Worm (Caenorhabditis elegans): ENCODE results near the gene F23F1.10.

The F23F1.10 gene

ce11 chrII:65484-65883 lies 23.7 kb upstream of the F23F1.10 start:
- no peak for TF ChIP-seq hmg-11 (tag; optimal IDR thresholded peaks at IDR 0.05)
- no peak for TF ChIP-seq ztf-4 (tag; optimal IDR thresholded peaks at IDR 0.05)
- peak; percentile 45 for TF ChIP-seq elt-2 (tag; optimal IDR thresholded peaks at IDR 0.05)
- no peak for TF ChIP-seq R02D3.7 (tag; optimal IDR thresholded peaks at IDR 0.05)

- no peak for TF ChIP-seq nhr-11 (tag; optimal IDR thresholded peaks at IDR 0.05)
- TF ChIP-seq ceh-28 (tag; optimal IDR thresholded peaks at IDR 0.05) = no peak
- no peak for TF ChIP-seq lin-15B (tag; optimal IDR thresholded peaks at IDR 0.05)
- no peak for TF ChIP-seq sea-2 (GFP tag; optimal IDR thresholded peaks at IDR 0.05)
- no peak for TF ChIP-seq skn-1 (tag; optimal IDR thresholded peaks at IDR 0.05)
Measured at ce11 chrII:61013-61412, 19.2 kb upstream of the F23F1.10 start, which contains the start of gene C23H3.2. Gene C23H3.2 (plus strand): TSS chrII:61313.

ce11 chrII:60049-60448 lies 18.3 kb upstream of the F23F1.10 start:
- no peak for TF ChIP-seq lsy-12 (tag; optimal IDR thresholded peaks at IDR 0.05)
- no peak for TF ChIP-seq ztf-11 (tag; optimal IDR thresholded peaks at IDR 0.05)
- TF ChIP-seq fkh-10 (GFP tag; optimal IDR thresholded peaks at IDR 0.05) = no peak
- TF ChIP-seq aly-2 (tag; optimal IDR thresholded peaks at IDR 0.05) = no peak
- no peak for TF ChIP-seq fkh-2 (tag; optimal IDR thresholded peaks at IDR 0.05)
- TF ChIP-seq fos-1 (tag; optimal IDR thresholded peaks at IDR 0.05) = no peak
- no peak for TF ChIP-seq ZK546.5 (tag; optimal IDR thresholded peaks at IDR 0.05)
- TF ChIP-seq nhr-23 (tag; optimal IDR thresholded peaks at IDR 0.05) = peak; percentile 57
- TF ChIP-seq nfya-1 (tag; optimal IDR thresholded peaks at IDR 0.05; ENCODE audit: insufficient read depth) = no peak
- no peak for TF ChIP-seq mdl-1 (tag; optimal IDR thresholded peaks at IDR 0.05)
- no peak for TF ChIP-seq lin-15B (tag; optimal IDR thresholded peaks at IDR 0.05)
- no peak for TF ChIP-seq nhr-76 (tag; optimal IDR thresholded peaks at IDR 0.05)
- no peak for TF ChIP-seq zag-1 (tag; optimal IDR thresholded peaks at IDR 0.05)
- TF ChIP-seq pqm-1 (tag; optimal IDR thresholded peaks at IDR 0.05) = no peak
- TF ChIP-seq nhr-25 (tag; optimal IDR thresholded peaks at IDR 0.05) = peak; percentile 78
- no peak for TF ChIP-seq ceh-82 (tag; optimal IDR thresholded peaks at IDR 0.05)

- TF ChIP-seq jun-1 (tag; optimal IDR thresholded peaks at IDR 0.05) = no peak
- TF ChIP-seq lsy-12 (tag; optimal IDR thresholded peaks at IDR 0.05) = no peak
- TF ChIP-seq pqm-1 (tag; optimal IDR thresholded peaks at IDR 0.05) = no peak
- no peak for TF ChIP-seq egl-5 (tag; optimal IDR thresholded peaks at IDR 0.05)
- no peak for TF ChIP-seq ztf-4 (tag; optimal IDR thresholded peaks at IDR 0.05)
- TF ChIP-seq nhr-77 (tag; optimal IDR thresholded peaks at IDR 0.05) = no peak
- no peak for TF ChIP-seq tbx-2 (tag; optimal IDR thresholded peaks at IDR 0.05)
- TF ChIP-seq ZK546.5 (tag; optimal IDR thresholded peaks at IDR 0.05) = no peak
- no peak for TF ChIP-seq R02D3.7 (tag; optimal IDR thresholded peaks at IDR 0.05)
- no peak for TF ChIP-seq egl-27 (tag; optimal IDR thresholded peaks at IDR 0.05)
- TF ChIP-seq daf-12 (tag; optimal IDR thresholded peaks at IDR 0.05) = no peak
- no peak for TF ChIP-seq nhr-12 (tag; optimal IDR thresholded peaks at IDR 0.05)
- no peak for TF ChIP-seq nfya-1 (tag; optimal IDR thresholded peaks at IDR 0.05; ENCODE audit: insufficient read depth)
- TF ChIP-seq pha-4 (tag; optimal IDR thresholded peaks at IDR 0.05) = no peak
- TF ChIP-seq ztf-11 (tag; optimal IDR thresholded peaks at IDR 0.05) = no peak
- no peak for TF ChIP-seq nhr-28 (tag; optimal IDR thresholded peaks at IDR 0.05)
- no peak for TF ChIP-seq fkh-10 (GFP tag; optimal IDR thresholded peaks at IDR 0.05)
Measured at ce11 chrII:57873-58272, 16.1 kb upstream of the F23F1.10 start.

ce11 chrII:57370-57769 lies 15.6 kb upstream of the F23F1.10 start, which contains the start of gene ascc-1:
Gene ascc-1 (plus strand): TSS chrII:57670.
- TF ChIP-seq snpc-4 (tag; optimal IDR thresholded peaks at IDR 0.05) = no peak
- no peak for TF ChIP-seq nhr-28 (tag; optimal IDR thresholded peaks at IDR 0.05)
- no peak for TF ChIP-seq nhr-11 (tag; optimal IDR thresholded peaks at IDR 0.05)
- TF ChIP-seq daf-12 (tag; optimal IDR thresholded peaks at IDR 0.05) = no peak
- TF ChIP-seq egl-5 (tag; optimal IDR thresholded peaks at IDR 0.05) = no peak
- no peak for TF ChIP-seq elt-2 (tag; optimal IDR thresholded peaks at IDR 0.05)
- TF ChIP-seq pqm-1 (tag; optimal IDR thresholded peaks at IDR 0.05) = no peak
- TF ChIP-seq fkh-2 (tag; optimal IDR thresholded peaks at IDR 0.05) = no peak
- TF ChIP-seq ztf-4 (tag; optimal IDR thresholded peaks at IDR 0.05) = no peak
- no peak for TF ChIP-seq ceh-28 (tag; optimal IDR thresholded peaks at IDR 0.05)
- TF ChIP-seq zag-1 (tag; optimal IDR thresholded peaks at IDR 0.05) = no peak
- TF ChIP-seq eor-1 (tag; optimal IDR thresholded peaks at IDR 0.05) = no peak
- no peak for TF ChIP-seq ZK546.5 (tag; optimal IDR thresholded peaks at IDR 0.05)
- no peak for TF ChIP-seq nhr-67 (tag; optimal IDR thresholded peaks at IDR 0.05)

All from whole organism, L3 larva.